Fruit fly (Drosophila melanogaster): ENCODE results near the gene CG14551.
A peak's percentile ranks its signal among the peaks of the same experiment; 100 is the strongest.

The CG14551 gene

dm6 chr3R:26106595-26107152 lies 43.9 kb upstream of the CG14551 start, which contains the start of gene Cipc (continued):
- TF ChIP-seq CG9215 (GFP tag; IDR thresholded peaks at IDR 0.05) (peak; percentile 64), CG18764 (GFP tag; optimal IDR thresholded peaks at IDR 0.05) (peak; percentile 69), amos (GFP tag; IDR thresholded peaks at IDR 0.05; ENCODE audit: partially characterized antibody) (peak; percentile 42; the same call in 1 of the 2 replicates), CG6765 (GFP tag; optimal IDR thresholded peaks at IDR 0.05) (peak; percentile 69), CG4854 (GFP tag; optimal IDR thresholded peaks at IDR 0.05) (peak; percentile 38), sd (tag; optimal IDR thresholded peaks at IDR 0.05) (peak; percentile 71), luna (GFP tag; optimal IDR thresholded peaks at IDR 0.05) (no peak), exex (tag; optimal IDR thresholded peaks at IDR 0.05) (peak; percentile 62), ash1 (GFP tag; optimal IDR thresholded peaks at IDR 0.05) (no peak), p53 (GFP tag; optimal IDR thresholded peaks at IDR 0.05) (no peak), CG31441 (GFP tag; IDR thresholded peaks at IDR 0.05) (peak; percentile 79), mirr (GFP tag; optimal IDR thresholded peaks at IDR 0.05) (peak; percentile 69), ttk (GFP tag; IDR thresholded peaks at IDR 0.05) (peak; percentile 10; the same call in 1 of the 2 replicates), tll (GFP tag; optimal IDR thresholded peaks at IDR 0.05) (no peak), pfk (GFP tag; optimal IDR thresholded peaks at IDR 0.05) (peak; percentile 11), ewg (GFP tag; optimal IDR thresholded peaks at IDR 0.05) (peak; percentile 38), BtbVII (GFP tag; optimal IDR thresholded peaks at IDR 0.05) (peak; percentile 83), CG31224 (GFP tag; IDR thresholded peaks at IDR 0.05) (peak; percentile 61), Sin3A (optimal IDR thresholded peaks at IDR 0.05) (no peak), Nf-YC (tag; optimal IDR thresholded peaks at IDR 0.05) (peak; percentile 79), cg (GFP tag; optimal IDR thresholded peaks at IDR 0.05) (peak; percentile 79), Asciz (GFP tag; optimal IDR thresholded peaks at IDR 0.05) (peak; percentile 77), CG6254 (GFP tag; optimal IDR thresholded peaks at IDR 0.05) (peak; percentile 17), cato (GFP tag; optimal IDR thresholded peaks at IDR 0.05; ENCODE audit: borderline replicate concordance) (peak; percentile 26), bbx (GFP tag; IDR thresholded peaks at IDR 0.05; ENCODE audit: partially characterized antibody) (peak; percentile 35; the same call in 1 of the 2 replicates), dimm (GFP tag; IDR thresholded peaks at IDR 0.05) (no peak), Rx (GFP tag; IDR thresholded peaks at IDR 0.05) (peak; percentile 32; the same call in 1 of the 2 replicates), Hr51 (GFP tag; optimal IDR thresholded peaks at IDR 0.05) (peak; percentile 47 to 90), sens (GFP tag) (peak; percentile 51), gt (GFP tag; IDR thresholded peaks at IDR 0.05) (no peak), CG16813 (GFP tag; IDR thresholded peaks at IDR 0.05; ENCODE audit: partially characterized antibody) (no peak), HLH3B (GFP tag; IDR thresholded peaks at IDR 0.05) (peak; percentile 66), CG11723 (GFP tag; optimal IDR thresholded peaks at IDR 0.05) (peak; percentile 33), pho (GFP tag; optimal IDR thresholded peaks at IDR 0.05) (no peak), jigr1 (GFP tag; IDR thresholded peaks at IDR 0.05) (no peak), CG8290 (GFP tag; optimal IDR thresholded peaks at IDR 0.05) (no peak), CG8290 (tag; optimal IDR thresholded peaks at IDR 0.05) (peak in 1 of 2 experiments; percentile 74), Bgb (GFP tag; IDR thresholded peaks at IDR 0.05; ENCODE audit: partially characterized antibody) (peak; percentile 74), Sry-β (GFP tag; optimal IDR thresholded peaks at IDR 0.05) (peak; percentile 42), CG11560 (tag; IDR thresholded peaks at IDR 0.05) (0 out of 3 replicates have a peak, but pooled peaks have one; percentile 25), bab2 (GFP tag; optimal IDR thresholded peaks at IDR 0.05) (no peak), Fer2 (tag; optimal IDR thresholded peaks at IDR 0.05) (peak; percentile 45), Trl (optimal IDR thresholded peaks at IDR 0.05) (no peak), Trl (GFP tag; optimal IDR thresholded peaks at IDR 0.05) (no peak), wdn (GFP tag; IDR thresholded peaks at IDR 0.05) (peak; percentile 42; the same call in 1 of the 2 replicates), en (GFP tag; optimal IDR thresholded peaks at IDR 0.05) (no peak), Atf6 (GFP tag; IDR thresholded peaks at IDR 0.05) (no peak; the same call in none of the 2 replicates), CG6854 (GFP tag; optimal IDR thresholded peaks at IDR 0.05) (peak; percentile 83), CG3065 (GFP tag; optimal IDR thresholded peaks at IDR 0.05) (no peak), CG4424 (GFP tag; optimal IDR thresholded peaks at IDR 0.05) (peak; percentile 72)

Data from whole organism, embryonic.